Fruit fly (Drosophila melanogaster) whole organism, larva: ENCODE data around the gene Zwilch.

ENCODE experiments used
- noc ChIP-seq: fragments of 200-800 bp; sonication (Bioruptor generic); optimal IDR thresholded peaks from 3 replicates; lab custom pipeline; 2019; ENCODE audit warnings: missing biosample characterization, mild to moderate bottlenecking, missing genetic modification characterization, moderate library complexity

The Zwilch gene

DNA sequence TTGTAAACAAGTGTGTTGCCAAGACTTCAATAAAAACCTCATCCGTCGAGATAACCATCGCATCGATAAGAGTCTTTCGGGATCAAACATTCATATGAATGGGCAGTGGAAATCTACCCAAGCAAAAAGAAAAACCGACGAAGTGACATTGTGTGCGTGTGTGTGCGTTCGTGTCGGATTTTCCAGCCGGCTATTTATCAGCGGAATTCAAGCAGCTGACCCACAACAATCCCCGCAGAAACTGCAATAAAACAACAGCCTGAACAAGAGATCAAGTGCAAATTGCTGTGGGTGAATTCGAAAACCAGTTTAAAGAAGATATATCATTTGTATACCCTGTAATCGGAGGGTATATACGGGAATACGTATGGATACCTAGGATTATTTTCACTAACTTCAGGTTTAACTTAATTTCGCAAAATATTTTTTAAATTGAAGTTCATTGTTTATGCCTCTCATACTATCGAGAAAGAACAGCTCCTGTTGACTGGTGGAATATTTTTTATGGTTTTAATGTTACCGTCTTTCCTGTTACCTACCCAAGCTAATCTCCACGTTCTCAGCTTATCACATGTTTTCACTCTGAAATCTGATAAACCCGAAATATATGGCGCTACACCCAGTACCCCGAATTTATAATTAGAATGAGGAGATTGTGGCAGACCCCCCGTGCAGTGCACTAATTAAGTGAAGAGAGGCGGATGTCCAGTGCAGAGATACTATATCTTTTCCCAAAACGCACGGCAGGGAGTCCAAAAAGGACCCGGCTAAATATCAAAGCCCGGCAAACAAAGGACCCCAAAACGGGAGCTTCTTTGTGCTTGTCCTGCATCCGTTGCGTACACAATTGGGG, 15.8 kb downstream of the Zwilch start:
- peak; percentile 8 for TF ChIP-seq noc (tag; lab: Kevin White, UChicago)

DNA sequence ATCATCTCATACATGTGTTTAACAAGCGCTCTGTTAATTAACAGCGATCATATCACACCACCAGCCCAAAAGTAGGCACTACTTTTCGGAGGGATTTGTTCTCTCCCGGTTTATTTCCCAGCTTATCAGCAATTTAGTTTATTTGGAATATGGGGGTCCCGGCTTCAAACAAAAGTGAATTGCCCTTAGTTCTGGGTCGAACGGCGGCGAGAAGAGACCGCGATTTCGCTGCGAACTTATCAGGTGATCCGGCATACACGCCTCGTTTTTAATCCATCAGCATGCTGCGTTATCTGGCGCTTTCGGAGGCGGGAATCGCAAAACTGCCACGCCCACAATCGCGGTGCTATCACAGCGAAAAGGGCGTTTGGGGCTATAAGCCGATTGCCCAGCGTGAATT, 16.4 kb downstream of the Zwilch start, which contains the start of gene CG1544:
CG1544 (plus strand) TSS at position 186 of the 400 bp plus-strand sequence.
- TF ChIP-seq noc (tag; lab: Kevin White, UChicago), result peak; percentile 79

DNA sequence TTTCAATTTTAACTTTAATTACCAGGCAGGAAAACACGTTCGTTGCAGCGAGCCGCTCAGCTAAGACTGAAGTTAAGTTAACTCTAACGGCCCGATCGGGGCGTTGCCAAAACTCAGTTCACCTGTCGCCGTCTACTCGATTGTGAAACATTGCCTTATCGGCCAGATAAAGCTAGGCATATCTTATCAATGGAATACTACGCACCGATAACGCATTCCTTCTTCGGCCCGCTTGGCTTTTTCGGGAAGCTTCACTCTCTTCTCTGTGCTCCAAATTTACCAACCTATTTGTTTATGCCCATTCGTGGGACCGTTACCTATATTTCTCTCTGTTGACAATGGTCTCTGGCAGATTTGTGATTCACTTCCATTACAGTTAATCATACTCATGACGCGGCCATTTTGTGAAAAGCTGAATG, 17.5 kb downstream of the Zwilch start, which contains the start of gene mesh:
mesh (minus strand) TSS at position 68 of the 419 bp plus-strand sequence.
- TF ChIP-seq noc (tag; lab: Kevin White, UChicago), result peak; percentile 15

- TF ChIP-seq noc (tag; lab: Kevin White, UChicago), result no peak
Observed at dm6 chr3R:31194627-31195026, 18.5 kb downstream of the Zwilch start.

DNA sequence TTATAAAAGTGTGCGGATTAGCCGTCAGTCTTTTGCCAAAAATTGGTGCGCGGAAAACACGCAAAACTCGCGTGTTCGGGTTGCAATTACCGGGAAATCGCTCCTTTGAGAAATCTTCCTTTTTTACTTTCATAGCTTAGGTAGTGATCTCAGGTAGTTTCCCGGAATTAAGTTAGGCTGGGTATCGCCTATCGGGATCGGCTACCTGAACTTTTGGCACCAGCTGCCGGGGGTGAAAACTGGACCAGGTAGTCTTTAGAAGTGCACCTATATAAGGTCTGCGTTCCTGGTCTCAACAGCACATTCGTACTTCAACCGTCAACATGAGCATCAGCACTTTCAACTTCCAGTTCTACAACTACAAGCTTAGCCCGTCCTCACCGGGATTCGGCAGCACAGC, 20.1 kb downstream of the Zwilch start, which contains the start of gene bnk:
bnk (plus strand) TSS at position 301 of the 400 bp plus-strand sequence.
- no peak for TF ChIP-seq noc (tag; lab: Kevin White, UChicago)

- TF ChIP-seq noc (tag; lab: Kevin White, UChicago), result no peak
Observed at dm6 chr3R:31181816-31182215, 31.4 kb downstream of the Zwilch start.

dm6 chr3R:31168968-31169367, 44.2 kb downstream of the Zwilch start, which contains the start of gene stops:
stops (minus strand) TSS chr3R:31169106.
- no peak for TF ChIP-seq noc (tag; lab: Kevin White, UChicago)

DNA sequence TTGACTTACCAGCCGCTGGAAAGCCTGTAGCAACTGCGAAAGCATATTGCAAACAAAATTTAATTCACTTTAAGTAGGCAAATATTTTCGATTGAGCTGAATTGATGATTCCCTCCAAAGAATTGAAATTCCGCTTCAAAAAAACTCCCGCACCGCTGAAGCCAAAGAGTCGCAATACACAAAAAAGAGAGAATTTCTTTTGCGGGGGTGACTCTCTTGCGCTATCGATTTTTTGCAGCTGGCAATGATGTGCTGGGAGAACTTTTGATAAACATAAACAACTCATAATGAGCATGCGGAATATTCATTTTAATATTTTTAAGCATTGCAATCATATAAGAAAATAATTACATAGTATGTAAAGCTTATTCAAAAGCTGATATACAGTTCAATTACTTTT, 44.7 kb downstream of the Zwilch start:
- no peak for TF ChIP-seq noc (tag; lab: Kevin White, UChicago)
